Fruit fly (Drosophila melanogaster): ENCODE data around the gene SPARC.

The SPARC gene

dm6 chr3R:26871061-26871460 is 734 bp downstream of the SPARC start:
- TF ChIP-seq Sin3A (optimal IDR thresholded peaks at IDR 0.05), result no peak
- TF ChIP-seq h (optimal IDR thresholded peaks at IDR 0.05), result no peak
- no peak for TF ChIP-seq insv (optimal IDR thresholded peaks at IDR 0.05)
- TF ChIP-seq Myc (optimal IDR thresholded peaks at IDR 0.05), result no peak
- TF ChIP-seq psq (optimal IDR thresholded peaks at IDR 0.05), result no peak
- no peak for TF ChIP-seq ttk (optimal IDR thresholded peaks at IDR 0.05)

- TF ChIP-seq Sin3A (optimal IDR thresholded peaks at IDR 0.05) (no peak), insv (optimal IDR thresholded peaks at IDR 0.05) (no peak), h (optimal IDR thresholded peaks at IDR 0.05) (no peak), Myc (optimal IDR thresholded peaks at IDR 0.05) (no peak), ttk (optimal IDR thresholded peaks at IDR 0.05) (no peak), psq (optimal IDR thresholded peaks at IDR 0.05) (no peak)
These were observed 1.3 kb downstream of the SPARC start for dm6 chr3R:26870494-26870893.

dm6 chr3R:26869431-26869830 is 2.4 kb downstream of the SPARC start:
- TF ChIP-seq Myc (optimal IDR thresholded peaks at IDR 0.05) (no peak), ttk (optimal IDR thresholded peaks at IDR 0.05) (no peak), Sin3A (optimal IDR thresholded peaks at IDR 0.05) (no peak), h (optimal IDR thresholded peaks at IDR 0.05) (no peak), psq (optimal IDR thresholded peaks at IDR 0.05) (no peak), insv (optimal IDR thresholded peaks at IDR 0.05) (no peak)

- no peak for TF ChIP-seq Myc (optimal IDR thresholded peaks at IDR 0.05)
- no peak for TF ChIP-seq Sin3A (optimal IDR thresholded peaks at IDR 0.05)
- no peak for TF ChIP-seq psq (optimal IDR thresholded peaks at IDR 0.05)
- no peak for TF ChIP-seq h (optimal IDR thresholded peaks at IDR 0.05)
- TF ChIP-seq ttk (optimal IDR thresholded peaks at IDR 0.05), result no peak
- no peak for TF ChIP-seq insv (optimal IDR thresholded peaks at IDR 0.05)
These were observed 4.2 kb downstream of the SPARC start for dm6 chr3R:26867457-26868044.

- TF ChIP-seq Myc (optimal IDR thresholded peaks at IDR 0.05), result no peak
These were observed 5.0 kb downstream of the SPARC start, which contains the start of the genes ball and His2Av for dm6 chr3R:26866577-26867456. ball (minus strand) TSS chr3R:26866807. His2Av (plus strand) TSS chr3R:26866929.

dm6 chr3R:26862848-26863448 is 8.8 kb downstream of the SPARC start, which contains the start of the genes Lerp and IntS12:
Lerp (minus strand) TSS chr3R:26863130.
IntS12 (plus strand) TSS chr3R:26863376.
- TF ChIP-seq psq (optimal IDR thresholded peaks at IDR 0.05) (no peak), Myc (optimal IDR thresholded peaks at IDR 0.05) (no peak), h (optimal IDR thresholded peaks at IDR 0.05) (no peak), Sin3A (optimal IDR thresholded peaks at IDR 0.05) (no peak), insv (optimal IDR thresholded peaks at IDR 0.05) (no peak), ttk (optimal IDR thresholded peaks at IDR 0.05) (no peak)

- TF ChIP-seq h (optimal IDR thresholded peaks at IDR 0.05) (no peak), insv (optimal IDR thresholded peaks at IDR 0.05) (no peak), Myc (optimal IDR thresholded peaks at IDR 0.05) (no peak), ttk (optimal IDR thresholded peaks at IDR 0.05) (no peak), Sin3A (optimal IDR thresholded peaks at IDR 0.05) (no peak), psq (optimal IDR thresholded peaks at IDR 0.05) (no peak)
These were observed 9.6 kb downstream of the SPARC start for dm6 chr3R:26862213-26862612.

- TF ChIP-seq h (optimal IDR thresholded peaks at IDR 0.05) (no peak), insv (optimal IDR thresholded peaks at IDR 0.05) (no peak), Sin3A (optimal IDR thresholded peaks at IDR 0.05) (no peak), ttk (optimal IDR thresholded peaks at IDR 0.05) (no peak), psq (optimal IDR thresholded peaks at IDR 0.05) (no peak)
These were observed 12.6 kb downstream of the SPARC start for dm6 chr3R:26859228-26859627.

dm6 chr3R:26853699-26854098 is 18.1 kb downstream of the SPARC start:
- TF ChIP-seq h (optimal IDR thresholded peaks at IDR 0.05) (no peak), insv (optimal IDR thresholded peaks at IDR 0.05) (no peak), Myc (optimal IDR thresholded peaks at IDR 0.05) (no peak)

- TF ChIP-seq psq (optimal IDR thresholded peaks at IDR 0.05) (no peak), h (optimal IDR thresholded peaks at IDR 0.05) (no peak), ttk (optimal IDR thresholded peaks at IDR 0.05) (no peak), Sin3A (optimal IDR thresholded peaks at IDR 0.05) (no peak), Myc (optimal IDR thresholded peaks at IDR 0.05) (no peak), insv (optimal IDR thresholded peaks at IDR 0.05) (no peak)
These were observed 25.3 kb downstream of the SPARC start for dm6 chr3R:26846446-26846845.

dm6 chr3R:26831861-26832260 is 39.9 kb downstream of the SPARC start:
- no peak for TF ChIP-seq insv (optimal IDR thresholded peaks at IDR 0.05)
- no peak for TF ChIP-seq psq (optimal IDR thresholded peaks at IDR 0.05)
- no peak for TF ChIP-seq Sin3A (optimal IDR thresholded peaks at IDR 0.05)
- TF ChIP-seq Myc (optimal IDR thresholded peaks at IDR 0.05), result no peak
- TF ChIP-seq ttk (optimal IDR thresholded peaks at IDR 0.05), result no peak
- no peak for TF ChIP-seq h (optimal IDR thresholded peaks at IDR 0.05)

- no peak for TF ChIP-seq insv (optimal IDR thresholded peaks at IDR 0.05)
- no peak for TF ChIP-seq h (optimal IDR thresholded peaks at IDR 0.05)
- TF ChIP-seq Sin3A (optimal IDR thresholded peaks at IDR 0.05), result no peak
- TF ChIP-seq Myc (optimal IDR thresholded peaks at IDR 0.05), result no peak
- TF ChIP-seq ttk (optimal IDR thresholded peaks at IDR 0.05), result no peak
- TF ChIP-seq psq (optimal IDR thresholded peaks at IDR 0.05), result no peak
These were observed 50.7 kb downstream of the SPARC start for dm6 chr3R:26821117-26821516.
